Worm (Caenorhabditis elegans): ENCODE data around the gene Y14H12A.1.

- TF ChIP-seq nhr-25 (tag; optimal IDR thresholded peaks at IDR 0.05) (no peak), sma-3 (GFP tag; optimal IDR thresholded peaks at IDR 0.05) (no peak), ceh-82 (tag; optimal IDR thresholded peaks at IDR 0.05) (no peak), unc-39 (tag; optimal IDR thresholded peaks at IDR 0.05) (no peak), ama-1 (optimal IDR thresholded peaks at IDR 0.05) (no peak), unc-62 (GFP tag; optimal IDR thresholded peaks at IDR 0.05) (no peak), nhr-237 (tag; optimal IDR thresholded peaks at IDR 0.05) (no peak), zag-1 (tag; optimal IDR thresholded peaks at IDR 0.05) (no peak), nhr-6 (tag; optimal IDR thresholded peaks at IDR 0.05) (no peak), sma-9 (GFP tag; optimal IDR thresholded peaks at IDR 0.05) (no peak), sma-9 (tag; optimal IDR thresholded peaks at IDR 0.05) (no peak), aly-2 (tag; optimal IDR thresholded peaks at IDR 0.05) (no peak), blmp-1 (tag; optimal IDR thresholded peaks at IDR 0.05; ENCODE audit: insufficient read depth) (no peak)
Observed at ce11 chrII:4025462-4025861, 32.5 kb downstream of the Y14H12A.1 start, which contains the start of gene K07D4.5.

All from whole organism, L2 larva.